Fruit fly (Drosophila melanogaster) whole organism, adult: ENCODE measurements around the gene beat-IIIc.

Experiments used
- CG1620 ChIP-seq: fragments of 200-800 bp; sonication (Bioruptor generic); optimal IDR thresholded peaks from 2 replicates; lab custom pipeline; 2016; ENCODE audit warnings: missing biosample characterization, missing genetic modification characterization
- CG33017 ChIP-seq: fragments of 200-800 bp; sonication (Bioruptor generic); optimal IDR thresholded peaks from 2 replicates; lab custom pipeline; 2018; ENCODE audit warnings: missing biosample characterization, mild to moderate bottlenecking, missing genetic modification characterization, moderate library complexity
- CG5204 ChIP-seq: fragments of 200-800 bp; sonication (Bioruptor generic); optimal IDR thresholded peaks from 2 replicates; lab custom pipeline; 2016; ENCODE audit warnings: missing biosample characterization, missing genetic modification characterization
- CG7101 ChIP-seq: fragments of 200-800 bp; sonication (Bioruptor generic); optimal IDR thresholded peaks from 2 replicates; lab custom pipeline; 2018; ENCODE audit warnings: missing biosample characterization, mild to moderate bottlenecking, missing genetic modification characterization, moderate library complexity
- Clk ChIP-seq: fragments of 200-800 bp; sonication (Bioruptor generic); optimal IDR thresholded peaks from 2 replicates; lab custom pipeline; 2017; ENCODE audit warnings: missing biosample characterization, missing genetic modification characterization

DNA sequence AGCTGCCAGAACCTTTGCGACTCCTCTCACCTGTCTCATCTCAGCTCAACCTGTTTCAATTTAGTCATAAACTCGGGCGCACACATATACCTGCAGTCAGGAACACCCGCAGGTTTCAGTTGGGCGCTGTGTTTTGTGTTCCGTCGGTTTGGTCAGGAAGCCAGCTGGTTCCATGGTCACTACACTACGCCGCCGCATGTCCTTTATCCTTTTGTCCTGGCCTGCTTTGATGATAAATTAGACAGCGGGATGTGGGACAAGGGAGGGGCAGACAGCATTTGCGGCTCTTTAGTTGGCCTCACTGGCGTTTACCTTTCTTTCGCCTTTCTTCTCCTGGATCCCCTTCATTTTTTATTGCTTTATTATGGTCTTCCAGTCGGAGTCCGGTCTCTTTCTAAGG lies 2.8 kb upstream of the beat-IIIc start:
- TF ChIP-seq CG1620 (GFP tag; lab: Kevin White, UChicago): no peak
- TF ChIP-seq CG7101 (tag; lab: Kevin White, UChicago): no peak
- TF ChIP-seq Clk: no peak
- no peak for TF ChIP-seq CG33017 (tag; lab: Kevin White, UChicago)
- TF ChIP-seq CG5204 (GFP tag; lab: Kevin White, UChicago): no peak
